Fruit fly (Drosophila melanogaster): ENCODE measurements around the gene Gapvd1.

dm6 chrX:11371613-11372012, 46.4 kb downstream of the Gapvd1 start:
- TF ChIP-seq jim (GFP tag; optimal IDR thresholded peaks at IDR 0.05) (no peak), rgr (GFP tag; optimal IDR thresholded peaks at IDR 0.05) (no peak)

Data from whole organism, wandering third instar larva.